Worm (Caenorhabditis elegans): Measurements from ENCODE around the gene pmp-4.

- TF ChIP-seq mxl-1 (tag; optimal IDR thresholded peaks at IDR 0.05) (no peak), bed-2 (GFP tag; IDR thresholded peaks at IDR 0.05) (no peak), nfya-1 (tag; optimal IDR thresholded peaks at IDR 0.05; ENCODE audit: borderline replicate concordance, insufficient read depth) (no peak), B0336.3 (GFP tag; IDR thresholded peaks at IDR 0.05) (no peak), rcor-1 (GFP tag; IDR thresholded peaks at IDR 0.05) (no peak), hmg-20 (GFP tag; IDR thresholded peaks at IDR 0.05) (no peak)
Measured at ce11 chrIV:17413343-17413742, 7.9 kb upstream of the pmp-4 start.
